Worm (Caenorhabditis elegans): ENCODE measurements around the gene gbf-1.

DNA sequence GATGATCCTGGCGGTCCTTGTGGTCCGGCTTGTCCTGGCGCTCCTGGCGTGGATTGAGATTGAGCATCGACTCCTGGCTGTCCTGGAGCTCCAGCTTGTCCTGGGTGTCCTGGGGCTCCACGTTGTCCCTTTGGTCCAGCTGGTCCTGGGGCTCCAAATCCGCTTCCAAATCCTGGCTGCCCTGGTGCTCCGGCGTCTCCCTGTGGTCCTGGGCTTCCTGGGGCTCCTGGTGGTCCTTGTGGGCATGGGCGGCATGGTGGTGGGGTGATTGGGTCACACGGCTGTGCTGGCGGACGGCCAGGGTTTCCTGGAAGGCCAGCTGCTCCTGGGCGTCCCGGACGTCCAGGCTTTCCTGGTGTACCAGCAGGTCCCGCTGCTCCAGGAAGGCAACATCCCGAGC, 67.6 kb downstream of the gbf-1 start:
- no peak for TF ChIP-seq ceh-28 (tag; optimal IDR thresholded peaks at IDR 0.05)
- no peak for TF ChIP-seq ama-1 (optimal IDR thresholded peaks at IDR 0.05)
